Worm (Caenorhabditis elegans): ENCODE results near the gene srt-40.

srt-40 gene

DNA sequence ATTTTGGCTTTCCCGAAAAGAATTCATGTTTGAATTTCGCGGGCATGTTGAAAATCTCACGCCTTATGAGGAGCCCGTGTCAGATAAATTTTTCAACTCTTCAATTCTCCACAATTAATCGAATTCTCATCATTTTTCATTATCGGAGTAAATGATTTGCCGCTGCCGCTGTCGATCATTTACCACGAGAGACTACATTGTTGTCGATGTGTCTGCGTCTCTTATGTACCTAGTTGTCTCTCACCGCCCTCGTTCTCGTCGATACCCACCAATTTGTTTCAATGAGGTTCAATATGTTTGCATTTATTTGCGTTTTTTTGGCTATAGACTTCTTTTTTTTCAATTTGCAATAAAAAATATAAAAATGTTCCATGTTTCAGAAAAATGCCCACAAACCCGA lies 14.0 kb downstream of the srt-40 start, which contains the start of gene nhr-13 (continued):
- no peak for TF ChIP-seq sdz-12 (GFP tag; optimal IDR thresholded peaks at IDR 0.05)

DNA sequence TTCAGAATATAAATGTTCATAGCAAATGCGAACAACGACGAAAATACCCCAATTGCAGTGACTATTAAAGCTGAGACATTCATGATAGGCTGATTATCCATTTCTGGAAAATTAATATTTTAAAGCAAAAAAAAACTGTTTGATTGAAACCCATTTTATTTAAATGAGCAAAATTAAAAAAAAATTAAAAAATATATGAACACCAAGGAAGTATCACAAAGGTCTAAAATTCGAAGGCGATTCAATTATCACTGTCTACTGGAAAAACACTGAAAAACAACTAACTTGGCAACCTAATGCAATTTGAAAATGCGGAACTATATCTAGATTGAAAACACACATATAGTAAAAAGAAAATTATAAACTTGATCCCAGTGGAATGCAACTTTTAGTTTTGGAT lies 15.0 kb downstream of the srt-40 start, which contains the start of gene srbc-42:
TSS of gene srbc-42 (minus strand) at position 101 of the 400 bp plus-strand sequence.
- TF ChIP-seq lsy-2 (tag; optimal IDR thresholded peaks at IDR 0.05) (no peak), madf-5 (GFP tag; IDR thresholded peaks at IDR 0.05) (no peak), pqm-1 (tag; optimal IDR thresholded peaks at IDR 0.05) (no peak), egl-43 (GFP tag; IDR thresholded peaks at IDR 0.05) (no peak), dmd-9 (GFP tag; IDR thresholded peaks at IDR 0.05) (no peak), spr-1 (tag; optimal IDR thresholded peaks at IDR 0.05) (no peak), mdt-29 (GFP tag; IDR thresholded peaks at IDR 0.05) (no peak), unc-62 (GFP tag; optimal IDR thresholded peaks at IDR 0.05 in 1 of 2) (no peak), unc-62 (tag; optimal IDR thresholded peaks at IDR 0.05) (no peak), gei-8 (GFP tag; optimal IDR thresholded peaks at IDR 0.05) (no peak), zag-1 (tag; optimal IDR thresholded peaks at IDR 0.05) (no peak), ceh-62 (tag; optimal IDR thresholded peaks at IDR 0.05) (no peak), daf-8 (GFP tag; IDR thresholded peaks at IDR 0.05) (no peak), lir-3 (tag; optimal IDR thresholded peaks at IDR 0.05) (no peak), hlh-11 (tag; optimal IDR thresholded peaks at IDR 0.05) (no peak), daf-12 (tag; optimal IDR thresholded peaks at IDR 0.05) (no peak), ztf-11 (tag; optimal IDR thresholded peaks at IDR 0.05) (no peak), madf-9 (GFP tag; conservative IDR thresholded peaks at IDR 0.05) (no peak), lin-15B (tag; optimal IDR thresholded peaks at IDR 0.05) (no peak)

- TF ChIP-seq egl-43 (GFP tag; IDR thresholded peaks at IDR 0.05) (peak; percentile 70), saeg-2 (GFP tag; IDR thresholded peaks at IDR 0.05) (no peak), D1046.2 (GFP tag; IDR thresholded peaks at IDR 0.05) (0 out of 2 replicates have a peak, but pooled peaks have one; percentile 41), set-16 (GFP tag; IDR thresholded peaks at IDR 0.05) (peak; percentile 91), Y75B8A.6 (GFP tag; IDR thresholded peaks at IDR 0.05) (no peak), Y105C5A.15 (GFP tag; IDR thresholded peaks at IDR 0.05) (no peak), zfp-2 (tag; optimal IDR thresholded peaks at IDR 0.05) (no peak), Y5F2A.4 (GFP tag; optimal IDR thresholded peaks at IDR 0.05) (no peak), lir-3 (tag; optimal IDR thresholded peaks at IDR 0.05) (no peak), nhr-102 (tag; optimal IDR thresholded peaks at IDR 0.05) (no peak), F26F4.8 (GFP tag; conservative IDR thresholded peaks at IDR 0.05) (no peak), fos-1 (tag; optimal IDR thresholded peaks at IDR 0.05) (no peak), mdl-1 (tag; optimal IDR thresholded peaks at IDR 0.05) (no peak), aha-1 (tag) (no peak), Y48G9A.11 (GFP tag; IDR thresholded peaks at IDR 0.05) (peak; percentile 71; the same call in 1 of the 2 replicates), nhr-111 (GFP tag; optimal IDR thresholded peaks at IDR 0.05) (no peak), vab-7 (GFP tag; IDR thresholded peaks at IDR 0.05) (no peak)
These were observed 15.7 kb downstream of the srt-40 start for ce11 chrV:2190383-2190782.

ce11 chrV:2187864-2188345 lies 18.2 kb downstream of the srt-40 start, which contains the start of gene Y5H2B.3:
TSS of gene Y5H2B.3 (plus strand) at chrV:2188295.
- no peak for TF ChIP-seq ceh-20 (GFP tag; IDR thresholded peaks at IDR 0.05)
- no peak for TF ChIP-seq F26F4.8 (GFP tag; conservative IDR thresholded peaks at IDR 0.05)
- TF ChIP-seq Y5F2A.4 (GFP tag; optimal IDR thresholded peaks at IDR 0.05) = no peak
- TF ChIP-seq sdz-12 (GFP tag; optimal IDR thresholded peaks at IDR 0.05) = no peak
- TF ChIP-seq Y105C5A.15 (GFP tag; IDR thresholded peaks at IDR 0.05) = no peak
- no peak for TF ChIP-seq ctbp-1 (GFP tag; IDR thresholded peaks at IDR 0.05)
- no peak for TF ChIP-seq unc-39 (tag; optimal IDR thresholded peaks at IDR 0.05)
- no peak for TF ChIP-seq ceh-28 (tag; optimal IDR thresholded peaks at IDR 0.05)
- TF ChIP-seq ztf-11 (tag; optimal IDR thresholded peaks at IDR 0.05) = no peak
- TF ChIP-seq lin-15B (tag; optimal IDR thresholded peaks at IDR 0.05) = no peak
